Fruit fly (Drosophila melanogaster) whole organism, pupa: ENCODE measurements around the gene CG13992.

Source experiments
- CG12605 ChIP-seq: fragments of 200-800 bp; sonication (Bioruptor generic); IDR thresholded peaks from 2 replicates; pipeline ENCODE4 v1.3.6; 2022; ENCODE audit warnings: missing biosample characterization, missing genetic modification characterization
- CG13204 ChIP-seq: fragments of 200-800 bp; sonication (Bioruptor generic); optimal IDR thresholded peaks from 2 replicates; lab custom pipeline; 2018; ENCODE audit warnings: missing biosample characterization, mild to moderate bottlenecking, missing genetic modification characterization, moderate library complexity
- CG17806 ChIP-seq: fragments of 200-800 bp; sonication (Bioruptor generic); optimal IDR thresholded peaks from 2 replicates; lab custom pipeline; 2018; ENCODE audit warnings: missing biosample characterization, mild to moderate bottlenecking, missing genetic modification characterization, moderate library complexity
- CG8159 ChIP-seq: fragments of 200-800 bp; sonication (Bioruptor generic); optimal IDR thresholded peaks from 3 replicates; lab custom pipeline; 2018; ENCODE audit warnings: missing biosample characterization, mild to moderate bottlenecking, missing genetic modification characterization, moderate library complexity
- CG8301 ChIP-seq: fragments of 200-800 bp; sonication (Bioruptor generic); optimal IDR thresholded peaks from 2 replicates; lab custom pipeline; 2018; ENCODE audit warnings: missing biosample characterization, mild to moderate bottlenecking, missing genetic modification characterization
- EcR ChIP-seq: fragments of 200-800 bp; sonication (Bioruptor generic); optimal IDR thresholded peaks from 3 replicates; lab custom pipeline; 2019; ENCODE audit warnings: missing biosample characterization, missing genetic modification characterization, mild to moderate bottlenecking, moderate library complexity, missing genetic modification reagents
- Pif1A ChIP-seq: fragments of 200-800 bp; sonication (Bioruptor generic); optimal IDR thresholded peaks from 3 replicates; lab custom pipeline; 2016; ENCODE audit warnings: missing biosample characterization, missing genetic modification characterization
- Snoo ChIP-seq: fragments of 200-800 bp; sonication (Bioruptor generic); optimal IDR thresholded peaks from 3 replicates; lab custom pipeline; 2017; ENCODE audit warnings: missing biosample characterization, mild to moderate bottlenecking, missing genetic modification characterization, inconsistent platforms

DNA sequence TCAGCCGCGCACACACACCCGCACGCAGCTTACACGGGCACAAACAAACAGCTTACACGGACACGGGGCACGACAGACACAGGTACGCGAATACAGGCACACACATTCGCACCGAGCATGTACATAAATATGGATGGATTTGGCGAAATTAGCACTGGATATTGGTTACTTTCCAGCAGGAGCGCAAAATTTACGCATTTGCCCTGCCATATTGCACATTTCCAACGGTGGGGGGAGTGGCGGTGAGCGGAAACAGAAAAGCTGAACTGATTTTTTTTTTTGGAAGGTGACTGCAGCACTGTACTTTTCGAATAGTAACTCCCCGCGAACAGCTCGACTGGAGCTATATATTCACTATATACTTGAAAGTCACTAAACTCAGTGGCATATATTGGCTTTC, 30.8 kb upstream of the CG13992 start:
- TF ChIP-seq CG13204 (GFP tag; lab: Kevin White, UChicago): no peak
- no peak for TF ChIP-seq CG8301 (tag; lab: Kevin White, UChicago)
- TF ChIP-seq CG17806 (tag; lab: Kevin White, UChicago): no peak
- no peak for TF ChIP-seq Snoo (tag; lab: Kevin White, UChicago)
- TF ChIP-seq EcR (GFP tag; lab: Kevin White, UChicago): no peak
- TF ChIP-seq CG8159 (tag; lab: Kevin White, UChicago): no peak
- TF ChIP-seq Pif1A: no peak
- no peak for TF ChIP-seq CG12605 (GFP tag; lab: Robert Waterston, UW)
